Worm (Caenorhabditis elegans): ENCODE data around the gene K04D7.6.

The K04D7.6 gene

DNA sequence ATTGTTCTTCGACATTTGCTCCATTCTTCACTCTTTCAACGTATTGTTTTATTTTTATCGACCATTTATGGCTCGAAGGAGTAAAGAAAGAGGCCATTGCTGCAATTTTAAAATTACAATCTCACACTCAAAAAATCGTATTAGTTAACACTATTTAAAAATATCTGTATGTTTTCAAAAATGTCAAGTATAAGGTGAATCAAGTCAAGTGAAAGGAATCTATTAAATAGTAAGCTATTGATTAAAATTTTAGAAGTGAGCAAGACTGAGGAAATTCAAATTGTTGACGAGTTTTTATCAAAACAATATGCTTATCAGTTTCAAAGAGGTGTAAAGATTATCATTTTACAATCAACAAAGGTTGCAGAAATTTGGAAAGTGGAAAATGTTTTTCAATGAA lies 26.4 kb upstream of the K04D7.6 start, which contains the start of gene F01G10.4:
Gene F01G10.4, minus strand, starts transcription at position 101 of the 400 bp plus-strand sequence.
- TF ChIP-seq mab-5 (tag; optimal IDR thresholded peaks at IDR 0.05) (no peak), nhr-28 (tag; optimal IDR thresholded peaks at IDR 0.05) (no peak), flh-1 (GFP tag; optimal IDR thresholded peaks at IDR 0.05) (no peak), ceh-39 (tag; optimal IDR thresholded peaks at IDR 0.05) (no peak), elt-1 (tag; optimal IDR thresholded peaks at IDR 0.05; ENCODE audit: borderline replicate concordance, insufficient read depth) (no peak), mls-2 (tag; optimal IDR thresholded peaks at IDR 0.05) (no peak), ceh-43 (GFP tag; optimal IDR thresholded peaks at IDR 0.05) (no peak), unc-62 (GFP tag; optimal IDR thresholded peaks at IDR 0.05) (no peak), nhr-76 (tag; optimal IDR thresholded peaks at IDR 0.05) (no peak), mep-1 (tag; optimal IDR thresholded peaks at IDR 0.05) (no peak), ces-1 (GFP tag; optimal IDR thresholded peaks at IDR 0.05) (no peak)

DNA sequence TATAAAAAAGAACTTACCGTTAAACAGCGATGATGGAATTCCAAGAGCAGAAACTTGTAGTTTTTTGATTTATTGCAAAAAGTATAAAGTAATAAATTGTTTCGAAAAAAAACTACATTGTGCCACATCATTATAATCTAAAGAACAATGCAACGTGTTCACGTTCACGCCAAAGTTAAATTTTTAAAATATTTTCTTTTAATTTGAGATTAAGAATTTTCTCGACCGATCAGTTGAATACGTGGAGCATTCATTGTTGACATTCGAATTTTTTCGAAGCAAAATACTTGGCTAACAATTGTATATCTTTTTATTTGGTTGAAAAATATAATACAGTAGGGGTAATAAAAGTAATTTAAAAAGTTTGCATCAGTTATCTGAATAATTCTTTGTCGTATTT lies 24.9 kb upstream of the K04D7.6 start, which contains the start of gene F01G10.5:
Gene F01G10.5, minus strand, starts transcription at position 101 of the 400 bp plus-strand sequence.
- TF ChIP-seq sptf-1 (tag; optimal IDR thresholded peaks at IDR 0.05) (no peak), zip-8 (tag; optimal IDR thresholded peaks at IDR 0.05) (no peak), tbx-8 (GFP tag; optimal IDR thresholded peaks at IDR 0.05) (no peak), mep-1 (tag; optimal IDR thresholded peaks at IDR 0.05) (no peak), cnd-1 (tag; optimal IDR thresholded peaks at IDR 0.05) (no peak), nhr-76 (tag; optimal IDR thresholded peaks at IDR 0.05) (no peak), elt-1 (tag; optimal IDR thresholded peaks at IDR 0.05; ENCODE audit: borderline replicate concordance, insufficient read depth) (no peak), nhr-12 (tag; optimal IDR thresholded peaks at IDR 0.05) (no peak), ztf-11 (tag; optimal IDR thresholded peaks at IDR 0.05) (no peak), bed-3 (GFP tag; optimal IDR thresholded peaks at IDR 0.05) (no peak), nhr-28 (tag; optimal IDR thresholded peaks at IDR 0.05) (no peak), ceh-39 (tag; optimal IDR thresholded peaks at IDR 0.05) (no peak), M03D4.4 (tag; optimal IDR thresholded peaks at IDR 0.05) (no peak), flh-1 (GFP tag; optimal IDR thresholded peaks at IDR 0.05) (no peak), nhr-237 (tag; optimal IDR thresholded peaks at IDR 0.05) (no peak), snpc-4 (tag; optimal IDR thresholded peaks at IDR 0.05) (no peak), drap-1 (GFP tag; optimal IDR thresholded peaks at IDR 0.05) (no peak), unc-39 (tag; optimal IDR thresholded peaks at IDR 0.05) (no peak), lsy-2 (tag; optimal IDR thresholded peaks at IDR 0.05) (no peak), nhr-2 (tag; optimal IDR thresholded peaks at IDR 0.05) (no peak)

DNA sequence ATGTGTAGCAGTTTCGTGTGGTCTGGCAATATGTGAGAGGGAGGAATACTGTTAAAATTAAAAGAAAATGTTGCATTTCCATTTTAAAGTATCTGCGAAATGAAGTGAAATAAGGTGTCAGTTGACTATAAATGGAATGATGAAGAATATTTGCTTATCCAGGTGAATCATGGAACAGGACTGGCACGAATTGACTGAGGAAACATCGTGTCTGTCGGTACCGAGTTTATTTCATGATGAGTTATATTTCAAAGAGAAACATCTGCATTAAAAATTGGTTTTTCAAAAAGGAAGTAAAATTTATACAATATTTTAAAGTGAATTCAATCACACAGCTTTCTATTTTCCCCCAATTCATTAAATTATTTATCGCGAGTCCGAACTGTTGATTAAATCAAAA lies 21.5 kb upstream of the K04D7.6 start, which contains the start of gene F01G10.6:
Gene F01G10.6, minus strand, starts transcription at position 101 of the 400 bp plus-strand sequence.
- no peak for TF ChIP-seq ceh-43 (GFP tag; optimal IDR thresholded peaks at IDR 0.05)
- no peak for TF ChIP-seq hlh-1 (tag; optimal IDR thresholded peaks at IDR 0.05)
- TF ChIP-seq mls-2 (tag; optimal IDR thresholded peaks at IDR 0.05) = no peak
- no peak for TF ChIP-seq M03D4.4 (tag; optimal IDR thresholded peaks at IDR 0.05)
- TF ChIP-seq mab-5 (tag; optimal IDR thresholded peaks at IDR 0.05) = no peak
- no peak for TF ChIP-seq unc-120 (tag; optimal IDR thresholded peaks at IDR 0.05; ENCODE audit: poor library complexity, severe bottlenecking)
- TF ChIP-seq ztf-11 (tag; optimal IDR thresholded peaks at IDR 0.05) = no peak
- TF ChIP-seq zip-8 (tag; optimal IDR thresholded peaks at IDR 0.05) = no peak
- no peak for TF ChIP-seq blmp-1 (tag; optimal IDR thresholded peaks at IDR 0.05)
- TF ChIP-seq lin-32 (GFP tag; optimal IDR thresholded peaks at IDR 0.05) = no peak
- no peak for TF ChIP-seq sptf-1 (tag; optimal IDR thresholded peaks at IDR 0.05)

DNA sequence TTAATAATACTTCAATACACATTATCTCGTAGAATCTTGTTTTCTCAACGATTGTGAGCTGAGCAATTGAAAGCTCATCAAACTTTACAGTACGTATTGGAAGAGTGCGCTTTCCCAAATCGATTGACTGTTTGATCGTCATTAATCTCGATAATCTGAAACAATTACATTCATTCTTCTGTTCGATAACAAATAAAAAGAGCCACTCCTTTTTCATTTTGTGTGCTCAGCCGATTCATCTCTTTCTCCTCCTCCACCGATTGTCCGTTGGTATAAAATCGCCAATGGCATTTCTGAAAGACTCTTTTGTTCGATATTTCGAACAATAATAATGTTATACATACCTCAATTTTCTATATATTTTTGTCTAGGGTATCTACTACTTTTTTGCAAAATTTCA lies 17.6 kb upstream of the K04D7.6 start, which contains the start of gene nas-12:
Gene nas-12, plus strand, starts transcription at position 301 of the 400 bp plus-strand sequence.
- TF ChIP-seq mep-1 (tag; optimal IDR thresholded peaks at IDR 0.05) (no peak), lin-13 (tag; optimal IDR thresholded peaks at IDR 0.05) (no peak), sem-2 (GFP tag; optimal IDR thresholded peaks at IDR 0.05) (no peak), pha-4 (tag; optimal IDR thresholded peaks at IDR 0.05) (no peak), snpc-4 (tag; optimal IDR thresholded peaks at IDR 0.05) (no peak), mls-2 (tag; optimal IDR thresholded peaks at IDR 0.05) (no peak), nhr-2 (tag; optimal IDR thresholded peaks at IDR 0.05) (no peak), nhr-237 (tag; optimal IDR thresholded peaks at IDR 0.05) (no peak), cnd-1 (tag; optimal IDR thresholded peaks at IDR 0.05) (no peak), drap-1 (GFP tag; optimal IDR thresholded peaks at IDR 0.05) (no peak), nhr-76 (tag; optimal IDR thresholded peaks at IDR 0.05) (no peak), sptf-1 (tag; optimal IDR thresholded peaks at IDR 0.05) (no peak), lin-32 (GFP tag; optimal IDR thresholded peaks at IDR 0.05) (no peak), nhr-28 (tag; optimal IDR thresholded peaks at IDR 0.05) (no peak), ceh-39 (tag; optimal IDR thresholded peaks at IDR 0.05) (no peak), unc-62 (GFP tag; optimal IDR thresholded peaks at IDR 0.05) (no peak), ham-2 (GFP tag; optimal IDR thresholded peaks at IDR 0.05) (no peak), elt-1 (tag; optimal IDR thresholded peaks at IDR 0.05; ENCODE audit: borderline replicate concordance, insufficient read depth) (no peak), unc-120 (tag; optimal IDR thresholded peaks at IDR 0.05; ENCODE audit: poor library complexity, severe bottlenecking) (no peak)
